Worm (Caenorhabditis elegans) whole organism, L3 larva: ENCODE results near the gene fbxa-181.

ENCODE experiments used
- ama-1 ChIP-seq: fragments of 150-350 bp; optimal IDR thresholded peaks from 2 replicates; lab custom pipeline; 2018
- ceh-82 ChIP-seq: fragments of 150-350 bp; optimal IDR thresholded peaks from 2 replicates; lab custom pipeline; 2014; ENCODE audit warnings: missing biosample characterization, missing genetic modification characterization
- ceh-9 ChIP-seq: sonication (generic microtip); optimal IDR thresholded peaks from 2 replicates; lab custom pipeline; 2018; ENCODE audit warnings: missing biosample characterization, missing genetic modification characterization
- hmg-11 ChIP-seq: sonication (generic microtip); optimal IDR thresholded peaks from 2 replicates; lab custom pipeline; 2016; ENCODE audit warnings: missing genetic modification characterization, missing compliant biosample characterization
- nhr-28 ChIP-seq: fragments of 150-350 bp; optimal IDR thresholded peaks from 2 replicates; lab custom pipeline; 2014; ENCODE audit warnings: missing biosample characterization, missing genetic modification characterization
- ztf-11 ChIP-seq: fragments of 150-350 bp; optimal IDR thresholded peaks from 2 replicates; lab custom pipeline; 2014; ENCODE audit warnings: missing biosample characterization, missing genetic modification characterization

ce11 chrV:13753481-13753880 is 27.8 kb downstream of the fbxa-181 start, which contains the start of gene F20G2.1:
- TF ChIP-seq ceh-9 (tag; lab: Kevin White, UChicago) (no peak), ceh-82 (tag; lab: Kevin White, UChicago) (no peak), nhr-28 (tag; lab: Kevin White, UChicago) (no peak), hmg-11 (tag; lab: Kevin White, UChicago) (no peak), ztf-11 (tag; lab: Kevin White, UChicago) (no peak), ama-1 (lab: Kevin White, UChicago) (no peak)
